Fruit fly (Drosophila melanogaster) whole organism, pupa: ENCODE measurements around the gene Glut3.

Source experiments
- CG10348 ChIP-seq: fragments of 200-800 bp; sonication (Bioruptor generic); IDR thresholded peaks from 2 replicates; pipeline ENCODE4 v1.3.6; 2022; ENCODE audit warnings: missing biosample characterization, missing genetic modification characterization
- CG12605 ChIP-seq: fragments of 200-800 bp; sonication (Bioruptor generic); IDR thresholded peaks from 2 replicates; pipeline ENCODE4 v1.3.6; 2022; ENCODE audit warnings: missing biosample characterization, missing genetic modification characterization
- CG13204 ChIP-seq: fragments of 200-800 bp; sonication (Bioruptor generic); optimal IDR thresholded peaks from 2 replicates; lab custom pipeline; 2018; ENCODE audit warnings: missing biosample characterization, mild to moderate bottlenecking, missing genetic modification characterization, moderate library complexity
- CG14655 ChIP-seq: fragments of 200-800 bp; sonication (Bioruptor generic); optimal IDR thresholded peaks from 3 replicates; lab custom pipeline; 2017; ENCODE audit warnings: mild to moderate bottlenecking, missing biosample characterization, missing genetic modification reagents, missing genetic modification characterization
- CG15710 ChIP-seq: fragments of 200-800 bp; sonication (Bioruptor generic); optimal IDR thresholded peaks from 2 replicates; lab custom pipeline; 2018; ENCODE audit warnings: missing biosample characterization, mild to moderate bottlenecking, missing genetic modification characterization, moderate library complexity
- CG17806 ChIP-seq: fragments of 200-800 bp; sonication (Bioruptor generic); optimal IDR thresholded peaks from 2 replicates; lab custom pipeline; 2018; ENCODE audit warnings: missing biosample characterization, mild to moderate bottlenecking, missing genetic modification characterization, moderate library complexity
- CG32121 ChIP-seq: fragments of 200-800 bp; sonication (Bioruptor generic); IDR thresholded peaks from 2 replicates; pipeline ENCODE4 v1.3.6; 2022; ENCODE audit warnings: missing biosample characterization, missing genetic modification characterization
- CG34367 ChIP-seq: fragments of 200-800 bp; sonication (Bioruptor generic); optimal IDR thresholded peaks from 2 replicates; lab custom pipeline; 2018; ENCODE audit warnings: missing biosample characterization, mild to moderate bottlenecking, missing genetic modification characterization
- CG4496 ChIP-seq: fragments of 200-800 bp; sonication (Bioruptor generic); IDR thresholded peaks from 3 replicates; pipeline ENCODE4 v1.3.6; 2022; ENCODE audit warnings: missing biosample characterization, missing genetic modification characterization
- CG8159 ChIP-seq: fragments of 200-800 bp; sonication (Bioruptor generic); optimal IDR thresholded peaks from 3 replicates; lab custom pipeline; 2018; ENCODE audit warnings: missing biosample characterization, mild to moderate bottlenecking, missing genetic modification characterization, moderate library complexity
- CG8301 ChIP-seq: fragments of 200-800 bp; sonication (Bioruptor generic); optimal IDR thresholded peaks from 2 replicates; lab custom pipeline; 2018; ENCODE audit warnings: missing biosample characterization, mild to moderate bottlenecking, missing genetic modification characterization
- CG9948 ChIP-seq: fragments of 200-800 bp; sonication (Bioruptor generic); optimal IDR thresholded peaks from 2 replicates; lab custom pipeline; 2018; ENCODE audit warnings: missing biosample characterization, mild to moderate bottlenecking, missing genetic modification characterization, moderate library complexity
- D1 ChIP-seq: fragments of 200-800 bp; sonication (Bioruptor generic); optimal IDR thresholded peaks from 2 replicates; lab custom pipeline; 2018; ENCODE audit warnings: missing biosample characterization, mild to moderate bottlenecking, missing genetic modification characterization, moderate library complexity
- EcR ChIP-seq: fragments of 200-800 bp; sonication (Bioruptor generic); optimal IDR thresholded peaks from 3 replicates; lab custom pipeline; 2019; ENCODE audit warnings: missing biosample characterization, missing genetic modification characterization, mild to moderate bottlenecking, moderate library complexity, missing genetic modification reagents
- Ets98B ChIP-seq: fragments of 200-800 bp; sonication (Bioruptor generic); IDR thresholded peaks from 2 replicates; pipeline ENCODE4 v1.3.6; 2022; ENCODE audit warnings: missing biosample characterization, missing genetic modification characterization
- Pif1A ChIP-seq: fragments of 200-800 bp; sonication (Bioruptor generic); optimal IDR thresholded peaks from 3 replicates; lab custom pipeline; 2016; ENCODE audit warnings: missing biosample characterization, missing genetic modification characterization
- Pif1B ChIP-seq: fragments of 200-800 bp; sonication (Bioruptor generic); optimal IDR thresholded peaks from 3 replicates; lab custom pipeline; 2016; ENCODE audit warnings: missing biosample characterization, missing genetic modification characterization
- Snoo ChIP-seq: fragments of 200-800 bp; sonication (Bioruptor generic); optimal IDR thresholded peaks from 3 replicates; lab custom pipeline; 2017; ENCODE audit warnings: missing biosample characterization, mild to moderate bottlenecking, missing genetic modification characterization, inconsistent platforms
- fd96Ca ChIP-seq: fragments of 200-800 bp; sonication (Bioruptor generic); IDR thresholded peaks from 3 replicates; pipeline ENCODE4 v1.3.6; 2022; ENCODE audit warnings: missing biosample characterization, missing genetic modification characterization
- gl ChIP-seq: fragments of 200-800 bp; sonication (Bioruptor generic); optimal IDR thresholded peaks from 2 replicates; lab custom pipeline; 2018; ENCODE audit warnings: missing biosample characterization, mild to moderate bottlenecking, missing genetic modification characterization
- rn ChIP-seq: fragments of 200-800 bp; sonication (Bioruptor generic); IDR thresholded peaks from 2 replicates; pipeline ENCODE4 v1.3.6; 2022; ENCODE audit warnings: missing biosample characterization, missing genetic modification characterization

Gene Glut3

dm6 chr3R:16788011-16788410 is at the start of gene Glut3:
Glut3 (plus strand) TSS chr3R:16788311.
- TF ChIP-seq CG14655 (GFP tag; lab: Kevin White, UChicago) (no peak), CG4496 (no peak), gl (no peak), Snoo (tag; lab: Kevin White, UChicago) (no peak), CG17806 (no peak), D1 (tag; lab: Kevin White, UChicago) (no peak), Ets98B (GFP tag; lab: Robert Waterston, UW) (no peak), CG32121 (GFP tag; lab: Robert Waterston, UW) (no peak), CG13204 (GFP tag; lab: Kevin White, UChicago) (no peak), rn (GFP tag; lab: Robert Waterston, UW) (no peak), Pif1B (GFP tag; lab: Kevin White, UChicago) (no peak), fd96Ca (GFP tag; lab: Robert Waterston, UW) (no peak), EcR (GFP tag; lab: Kevin White, UChicago) (no peak)

DNA sequence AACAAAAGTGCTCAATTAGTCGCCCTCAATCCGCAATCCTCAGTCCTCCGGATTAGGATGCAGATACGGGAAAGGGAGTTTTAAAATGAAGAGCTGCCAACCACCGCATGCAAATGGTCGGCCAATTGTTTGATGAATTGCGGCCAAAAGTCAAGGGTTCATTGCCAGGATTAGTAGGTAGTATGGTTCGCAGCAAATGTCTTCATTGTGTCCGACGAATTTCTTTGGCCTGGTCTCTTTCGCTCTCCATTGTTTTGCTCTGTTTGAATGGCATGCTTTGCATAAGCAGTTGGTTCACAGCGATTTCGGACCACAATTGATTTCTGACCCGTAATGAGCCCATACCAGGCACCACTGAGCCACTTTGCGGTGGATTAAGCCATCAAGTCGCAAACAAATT is 45.8 kb upstream of the Glut3 start:
- TF ChIP-seq CG12605 (no peak), Pif1B (GFP tag; lab: Kevin White, UChicago) (no peak), D1 (tag; lab: Kevin White, UChicago) (no peak), Ets98B (GFP tag; lab: Robert Waterston, UW) (no peak), Pif1A (no peak), EcR (GFP tag; lab: Kevin White, UChicago) (no peak), CG15710 (tag; lab: Kevin White, UChicago) (no peak), CG8159 (tag; lab: Kevin White, UChicago) (no peak), CG8301 (tag; lab: Kevin White, UChicago) (no peak), CG13204 (GFP tag; lab: Kevin White, UChicago) (no peak), Snoo (tag; lab: Kevin White, UChicago) (no peak), gl (no peak), CG17806 (no peak), CG10348 (no peak), CG34367 (tag; lab: Kevin White, UChicago) (no peak), CG9948 (no peak), CG4496 (no peak), CG32121 (GFP tag; lab: Robert Waterston, UW) (no peak), fd96Ca (GFP tag; lab: Robert Waterston, UW) (no peak)

DNA sequence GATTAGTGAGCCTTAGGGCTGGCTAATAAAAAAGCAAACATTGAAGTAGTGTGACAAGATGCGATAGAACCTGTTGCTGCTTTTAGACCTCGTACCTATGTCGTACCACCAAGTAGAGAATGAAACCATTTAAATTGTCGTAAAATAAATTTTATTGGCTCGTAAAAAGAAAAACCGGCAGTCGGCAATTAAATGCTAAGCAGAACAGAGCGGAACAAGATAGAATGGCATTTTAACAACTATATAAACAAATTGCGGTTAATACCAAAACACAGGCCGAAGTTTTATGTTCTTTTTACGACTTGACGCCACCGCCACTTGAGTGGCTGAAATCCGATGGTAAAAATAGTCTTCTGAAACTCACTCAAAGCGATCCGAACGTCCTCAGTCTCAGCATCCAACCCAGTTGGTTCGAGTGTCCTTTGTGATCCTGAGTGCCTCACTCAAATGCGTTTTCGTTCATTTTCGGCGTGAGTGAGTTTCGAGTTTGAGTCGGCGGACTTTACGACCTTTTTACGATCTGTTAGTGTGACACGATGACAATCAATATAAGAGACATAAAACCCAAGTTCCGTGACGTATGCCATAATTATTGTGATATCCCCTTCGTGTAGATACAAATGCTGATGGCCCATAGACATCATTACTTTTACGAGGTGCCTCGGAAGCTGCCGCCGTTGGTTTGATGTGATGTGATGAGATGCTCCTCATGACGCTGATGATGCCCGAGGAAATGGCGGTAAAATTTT is 44.9 kb upstream of the Glut3 start:
- TF ChIP-seq CG34367 (tag; lab: Kevin White, UChicago) = no peak
- TF ChIP-seq Pif1B (GFP tag; lab: Kevin White, UChicago) = no peak

DNA sequence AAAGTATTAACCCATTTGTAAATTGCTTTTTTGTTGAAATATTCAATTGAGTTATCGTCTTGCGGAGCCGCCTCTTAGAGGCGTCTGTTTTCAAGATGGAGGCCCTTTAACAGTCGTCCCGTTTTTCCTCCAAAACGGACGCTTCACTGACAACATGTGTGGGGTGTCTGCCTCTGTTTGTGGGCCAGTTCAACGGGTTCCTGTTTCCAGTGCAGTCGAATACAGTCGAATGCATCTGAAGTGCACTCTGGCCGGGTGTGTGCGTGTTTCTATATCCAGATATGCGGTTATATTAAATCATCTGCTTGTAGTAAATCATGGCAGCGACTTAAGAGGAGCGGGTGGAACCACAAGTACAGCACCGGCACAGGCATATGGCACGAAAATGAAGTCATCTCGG is 43.8 kb upstream of the Glut3 start:
- TF ChIP-seq CG32121 (GFP tag; lab: Robert Waterston, UW) = no peak
- TF ChIP-seq CG17806 = no peak
- no peak for TF ChIP-seq CG12605
- TF ChIP-seq CG4496 = no peak
- no peak for TF ChIP-seq Ets98B (GFP tag; lab: Robert Waterston, UW)
- TF ChIP-seq EcR (GFP tag; lab: Kevin White, UChicago) = no peak
- no peak for TF ChIP-seq rn (GFP tag; lab: Robert Waterston, UW)
- no peak for TF ChIP-seq CG34367 (tag; lab: Kevin White, UChicago)
- no peak for TF ChIP-seq Pif1A
- no peak for TF ChIP-seq Pif1B (GFP tag; lab: Kevin White, UChicago)
- TF ChIP-seq CG9948 = no peak
- TF ChIP-seq CG13204 (GFP tag; lab: Kevin White, UChicago) = no peak
- TF ChIP-seq Snoo (tag; lab: Kevin White, UChicago) = no peak
- no peak for TF ChIP-seq CG8159 (tag; lab: Kevin White, UChicago)
- TF ChIP-seq gl = no peak
- TF ChIP-seq CG8301 (tag; lab: Kevin White, UChicago) = no peak
- TF ChIP-seq CG14655 (GFP tag; lab: Kevin White, UChicago) = no peak

dm6 chr3R:16745150-16745549 is 43.0 kb upstream of the Glut3 start:
- TF ChIP-seq Pif1A (no peak), gl (no peak), CG10348 (no peak), CG4496 (no peak), fd96Ca (GFP tag; lab: Robert Waterston, UW) (no peak), CG34367 (tag; lab: Kevin White, UChicago) (no peak), CG13204 (GFP tag; lab: Kevin White, UChicago) (no peak), CG12605 (no peak), CG15710 (tag; lab: Kevin White, UChicago) (no peak)

- TF ChIP-seq CG13204 (GFP tag; lab: Kevin White, UChicago) = no peak
- TF ChIP-seq CG4496 = no peak
- TF ChIP-seq CG8159 (tag; lab: Kevin White, UChicago) = no peak
- TF ChIP-seq Pif1A = no peak
- TF ChIP-seq CG14655 (GFP tag; lab: Kevin White, UChicago) = no peak
- TF ChIP-seq Snoo (tag; lab: Kevin White, UChicago) = no peak
- no peak for TF ChIP-seq Pif1B (GFP tag; lab: Kevin White, UChicago)
- no peak for TF ChIP-seq CG9948
- no peak for TF ChIP-seq CG32121 (GFP tag; lab: Robert Waterston, UW)
- TF ChIP-seq rn (GFP tag; lab: Robert Waterston, UW) = no peak
- TF ChIP-seq CG15710 (tag; lab: Kevin White, UChicago) = no peak
- no peak for TF ChIP-seq EcR (GFP tag; lab: Kevin White, UChicago)
Observed at dm6 chr3R:16746785-16747184, 41.3 kb upstream of the Glut3 start.
